Worm (Caenorhabditis elegans) whole organism, L4 larva: ENCODE results near the gene T16A9.5.

Source experiments
- Y105C5A.15 ChIP-seq: fragments of 200-800 bp; sonication (Bioruptor generic); IDR thresholded peaks from 2 replicates; pipeline ENCODE4 v1.3.6; 2022; ENCODE audit warnings: missing genetic modification characterization, missing compliant biosample characterization
- Y75B8A.6 ChIP-seq: fragments of 200-800 bp; sonication (Bioruptor generic); IDR thresholded peaks from 2 replicates; pipeline ENCODE4 v1.3.6; 2022; ENCODE audit warnings: missing genetic modification reagents, missing genetic modification characterization, missing compliant biosample characterization
- ZK546.5 ChIP-seq, 2 experiments: sonication (generic microtip); optimal IDR thresholded peaks; 2 replicates each; lab custom pipeline; 2017; ENCODE audit warnings: missing biosample characterization in 2 of 2, missing genetic modification characterization in 2 of 2
- aha-1 ChIP-seq: fragments of 150-350 bp; peaks from one replicate; lab custom pipeline; 2014; ENCODE audit warnings: missing biosample characterization, missing genetic modification characterization
- ama-1 ChIP-seq: fragments of 150-350 bp; optimal IDR thresholded peaks from 2 replicates; lab custom pipeline; 2014; ENCODE audit warnings: inconsistent platforms, mixed read lengths
- arid-1 ChIP-seq: fragments of 200-800 bp; sonication (Bioruptor generic); conservative IDR thresholded peaks from 2 replicates; pipeline ENCODE4 v1.3.6; 2022; ENCODE audit warnings: missing genetic modification reagents, missing genetic modification characterization, missing compliant biosample characterization
- ceh-20 ChIP-seq: fragments of 200-800 bp; sonication (Bioruptor generic); IDR thresholded peaks from 2 replicates; pipeline ENCODE4 v1.3.6; 2022; ENCODE audit warnings: missing genetic modification reagents, missing genetic modification characterization, missing compliant biosample characterization
- ceh-62 ChIP-seq: sonication (generic microtip); optimal IDR thresholded peaks from 2 replicates; lab custom pipeline; 2017; ENCODE audit warnings: missing biosample characterization, missing genetic modification characterization
- daf-16 ChIP-seq, 3 experiments: sonication (generic microtip); optimal IDR thresholded peaks; 2 replicates each; lab custom pipeline; 2016 to 2017; ENCODE audit warnings: missing genetic modification characterization in 3 of 3, missing genetic modification reagents in 3 of 3, mild to moderate bottlenecking in 2 of 3, missing compliant biosample characterization in 2 of 3, missing biosample characterization in 1 of 3, moderate library complexity in 1 of 3
- dmd-6 ChIP-seq: fragments of 200-800 bp; sonication (Bioruptor generic); IDR thresholded peaks from 2 replicates; pipeline ENCODE4 v1.3.6; 2022; ENCODE audit warnings: missing genetic modification reagents, missing genetic modification characterization, missing compliant biosample characterization
- dmd-9 ChIP-seq: fragments of 200-800 bp; sonication (Bioruptor generic); IDR thresholded peaks from 2 replicates; pipeline ENCODE4 v1.3.6; 2022; ENCODE audit warnings: missing genetic modification reagents, missing genetic modification characterization, missing compliant biosample characterization
- dpl-1 ChIP-seq: fragments of 150-350 bp; optimal IDR thresholded peaks from 2 replicates; lab custom pipeline; 2014; ENCODE audit warnings: missing biosample characterization, missing genetic modification reagents, missing genetic modification characterization
- duxl-1 ChIP-seq: sonication (generic microtip); optimal IDR thresholded peaks from 2 replicates; lab custom pipeline; 2016; ENCODE audit warnings: mild to moderate bottlenecking, missing genetic modification characterization, moderate library complexity, missing compliant biosample characterization; ENCODE audit not compliant: poor library complexity
- dve-1 ChIP-seq: sonication (generic microtip); optimal IDR thresholded peaks from 2 replicates; lab custom pipeline; 2017; ENCODE audit warnings: antibody characterized with exemption, mild to moderate bottlenecking, missing genetic modification characterization, missing compliant biosample characterization; ENCODE audit not compliant: insufficient read depth
- egl-27 ChIP-seq: sonication (generic microtip); optimal IDR thresholded peaks from 3 replicates; lab custom pipeline; 2017; ENCODE audit warnings: missing biosample characterization, missing genetic modification reagents, missing genetic modification characterization
- egl-43 ChIP-seq: fragments of 200-800 bp; sonication (Bioruptor generic); IDR thresholded peaks from 2 replicates; pipeline ENCODE4 v1.3.6; 2022; ENCODE audit warnings: missing genetic modification reagents, missing genetic modification characterization, missing compliant biosample characterization
- fkh-10 ChIP-seq: fragments of 150-350 bp; optimal IDR thresholded peaks from 2 replicates; lab custom pipeline; 2014; ENCODE audit warnings: missing biosample characterization, missing genetic modification reagents, missing genetic modification characterization
- hif-1 ChIP-seq, 2 experiments: sonication (generic microtip); optimal IDR thresholded peaks; 2 replicates each; lab custom pipeline; 2016 to 2017; ENCODE audit warnings: missing compliant biosample characterization in 2 of 2, missing genetic modification characterization in 2 of 2, missing genetic modification reagents in 2 of 2, missing genotype in 2 of 2, mild to moderate bottlenecking in 1 of 2
- hlh-11 ChIP-seq: fragments of 200-800 bp; sonication (Bioruptor generic); optimal IDR thresholded peaks from 2 replicates; lab custom pipeline; 2018; ENCODE audit warnings: mild to moderate bottlenecking, missing genetic modification characterization, missing compliant biosample characterization
- hmg-1.1 ChIP-seq: fragments of 200-800 bp; sonication (Bioruptor generic); IDR thresholded peaks from 2 replicates; pipeline ENCODE4 v1.3.6; 2022; ENCODE audit warnings: missing genetic modification reagents, missing genetic modification characterization, missing compliant biosample characterization
- jun-1 ChIP-seq: fragments of 150-350 bp; optimal IDR thresholded peaks from 2 replicates; lab custom pipeline; 2014; ENCODE audit warnings: missing biosample characterization, missing genetic modification reagents, missing genetic modification characterization
- lin-1 ChIP-seq: fragments of 200-800 bp; sonication (Bioruptor generic); IDR thresholded peaks from 2 replicates; pipeline ENCODE4 v1.3.6; 2022; ENCODE audit warnings: missing genetic modification reagents, missing genetic modification characterization, missing compliant biosample characterization
- lin-39 ChIP-seq: fragments of 150-350 bp; optimal IDR thresholded peaks from 2 replicates; lab custom pipeline; 2014; ENCODE audit warnings: missing biosample characterization, missing genetic modification reagents, missing genetic modification characterization
- lir-3 ChIP-seq: sonication (generic microtip); optimal IDR thresholded peaks from 2 replicates; lab custom pipeline; 2016; ENCODE audit warnings: mild to moderate bottlenecking, missing genetic modification characterization, missing compliant biosample characterization
- mdl-1 ChIP-seq, 2 experiments: fragments of 150-350 bp in 1 of 2; sonication (generic microtip) in 1 of 2; optimal IDR thresholded peaks; 2 replicates each; lab custom pipeline; 2014 to 2017; ENCODE audit warnings: missing biosample characterization in 2 of 2, missing genetic modification characterization in 2 of 2
- nhr-102 ChIP-seq: sonication (generic microtip); optimal IDR thresholded peaks from 2 replicates; lab custom pipeline; 2016; ENCODE audit warnings: mild to moderate bottlenecking, missing genetic modification characterization, moderate library complexity, missing compliant biosample characterization
- nhr-111 ChIP-seq: fragments of 200-800 bp; sonication (Bioruptor generic); optimal IDR thresholded peaks from 2 replicates; lab custom pipeline; 2018; ENCODE audit warnings: mild to moderate bottlenecking, missing genetic modification characterization, missing compliant biosample characterization
- nhr-28 ChIP-seq: fragments of 150-350 bp; optimal IDR thresholded peaks from 2 replicates; lab custom pipeline; 2014; ENCODE audit warnings: missing biosample characterization, missing genetic modification characterization
- nhr-76 ChIP-seq: fragments of 150-350 bp; optimal IDR thresholded peaks from 2 replicates; lab custom pipeline; 2014; ENCODE audit warnings: missing biosample characterization, missing genetic modification characterization
- pha-4 ChIP-seq, 2 experiments: fragments of 150-350 bp in 1 of 2; fragments of 200-800 bp in 1 of 2; sonication (Bioruptor generic) in 1 of 2; IDR thresholded peaks in 1 of 2; optimal IDR thresholded peaks in 1 of 2; 2 replicates each; pipeline versions ENCODE4 v1.3.6 to Lab custom; 2014 to 2022; ENCODE audit warnings: missing genetic modification characterization in 2 of 2, missing genetic modification reagents in 2 of 2, missing biosample characterization in 1 of 2, missing compliant biosample characterization in 1 of 2
- pqm-1 ChIP-seq: sonication (generic microtip); optimal IDR thresholded peaks from 2 replicates; lab custom pipeline; 2017; ENCODE audit warnings: missing biosample characterization, missing genetic modification characterization
- saeg-2 ChIP-seq: fragments of 200-800 bp; sonication (Bioruptor generic); IDR thresholded peaks from 2 replicates; pipeline ENCODE4 v1.3.6; 2022; ENCODE audit warnings: missing genetic modification reagents, missing genetic modification characterization, missing compliant biosample characterization
- snpc-4 ChIP-seq: fragments of 150-350 bp; optimal IDR thresholded peaks from 2 replicates; lab custom pipeline; 2014; ENCODE audit warnings: missing biosample characterization, missing genetic modification characterization
- spr-1 ChIP-seq: sonication (generic microtip); optimal IDR thresholded peaks from 2 replicates; lab custom pipeline; 2016; ENCODE audit warnings: mild to moderate bottlenecking, missing genetic modification characterization, missing compliant biosample characterization
- tag-97 ChIP-seq: fragments of 200-800 bp; sonication (Bioruptor generic); IDR thresholded peaks from 2 replicates; pipeline ENCODE4 v1.3.6; 2022; ENCODE audit warnings: missing genetic modification characterization, missing compliant biosample characterization
- unc-39 ChIP-seq: sonication (generic microtip); optimal IDR thresholded peaks from 2 replicates; lab custom pipeline; 2017; ENCODE audit warnings: missing biosample characterization, missing genetic modification characterization
- unc-62 ChIP-seq, 3 experiments: fragments of 150-350 bp in 1 of 3; sonication (generic microtip); optimal IDR thresholded peaks in 2 of 3; peaks in 1 of 3; 1 replicate in 1 of 3; 2 replicates in 2 of 3; lab custom pipeline; 2014 to 2017; ENCODE audit warnings: missing biosample characterization in 3 of 3, missing genetic modification characterization in 3 of 3, missing genetic modification reagents in 3 of 3, missing genotype in 1 of 3
- zfp-2 ChIP-seq: sonication (generic microtip); optimal IDR thresholded peaks from 2 replicates; lab custom pipeline; 2016; ENCODE audit warnings: mild to moderate bottlenecking, missing genetic modification characterization, missing compliant biosample characterization
- zip-11 ChIP-seq: fragments of 200-800 bp; sonication (Bioruptor generic); IDR thresholded peaks from 2 replicates; pipeline ENCODE4 v1.3.6; 2022; ENCODE audit warnings: missing genetic modification characterization, missing compliant biosample characterization
- zip-2 ChIP-seq: fragments of 150-350 bp; optimal IDR thresholded peaks from 2 replicates; lab custom pipeline; 2014; ENCODE audit warnings: missing biosample characterization, missing genetic modification characterization
- ztf-11 ChIP-seq: fragments of 150-350 bp; optimal IDR thresholded peaks from 2 replicates; lab custom pipeline; 2014; ENCODE audit warnings: missing biosample characterization, missing genetic modification characterization

T16A9.5 gene

DNA sequence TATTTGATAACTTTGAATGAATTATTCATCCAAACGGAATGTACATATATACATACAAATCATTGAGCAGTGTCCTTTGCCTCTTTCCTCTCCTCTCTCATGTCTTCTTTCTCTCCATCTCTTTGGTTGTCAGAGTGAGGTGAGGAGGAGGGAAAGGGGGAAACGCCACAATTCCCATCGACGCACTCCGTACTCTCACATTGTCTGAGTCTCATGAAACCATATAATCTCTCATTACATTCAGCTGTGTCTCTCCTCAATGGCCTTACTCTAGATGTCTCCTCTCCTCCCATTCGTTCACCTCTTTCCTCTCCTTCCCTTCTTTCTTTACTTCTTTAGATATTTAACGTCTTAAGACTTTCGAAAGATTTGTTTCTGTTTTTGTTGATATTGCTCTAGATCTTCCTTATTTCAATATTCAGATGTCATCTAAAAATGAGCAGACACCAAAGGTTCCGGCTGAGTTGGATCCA lies 37.3 kb downstream of the T16A9.5 start, which contains the start of gene ceh-74:
Gene ceh-74, plus strand, starts transcription at position 423 of the 473 bp plus-strand sequence.
- TF ChIP-seq pqm-1 (tag; lab: Kevin White, UChicago) (no peak), snpc-4 (tag; lab: Kevin White, UChicago) (no peak), aha-1 (tag; lab: Kevin White, UChicago) (peak; percentile 93), egl-43 (GFP tag; lab: Robert Waterston, UW) (no peak), dpl-1 (peak; percentile 10), nhr-111 (GFP tag; lab: Kevin White, UChicago) (no peak), mdl-1 (tag; optimal IDR thresholded peaks at IDR 0.05; lab: Kevin White, UChicago) (no peak), dmd-9 (GFP tag; lab: Robert Waterston, UW) (no peak), egl-27 (tag; lab: Kevin White, UChicago) (no peak), lin-1 (no peak), lir-3 (tag; lab: Kevin White, UChicago) (no peak), pha-4 (GFP tag; IDR thresholded peaks at IDR 0.05; lab: Robert Waterston, UW) (no peak), pha-4 (tag; optimal IDR thresholded peaks at IDR 0.05; lab: Kevin White, UChicago) (no peak), jun-1 (tag; lab: Kevin White, UChicago) (no peak), Y105C5A.15 (GFP tag; lab: Robert Waterston, UW) (no peak), ceh-20 (GFP tag; lab: Robert Waterston, UW) (no peak), arid-1 (no peak), duxl-1 (tag; lab: Kevin White, UChicago) (no peak), zip-11 (GFP tag; lab: Robert Waterston, UW) (no peak), hlh-11 (peak; percentile 9), Y75B8A.6 (GFP tag; lab: Robert Waterston, UW) (no peak), nhr-76 (tag; lab: Kevin White, UChicago) (no peak), ceh-62 (tag; lab: Kevin White, UChicago) (no peak), zfp-2 (tag; lab: Kevin White, UChicago) (no peak), unc-39 (tag; lab: Kevin White, UChicago) (no peak), saeg-2 (GFP tag; lab: Robert Waterston, UW) (no peak), hif-1 (tag; optimal IDR thresholded peaks at IDR 0.05; lab: Kevin White, UChicago) (no peak), ztf-11 (tag; lab: Kevin White, UChicago) (no peak), zip-2 (no peak), ZK546.5 (tag; optimal IDR thresholded peaks at IDR 0.05; lab: Kevin White, UChicago) (no peak), spr-1 (tag; lab: Kevin White, UChicago) (no peak), hmg-1.1 (GFP tag; lab: Robert Waterston, UW) (peak; percentile 57), lin-39 (tag; lab: Kevin White, UChicago) (no peak), tag-97 (no peak)

DNA sequence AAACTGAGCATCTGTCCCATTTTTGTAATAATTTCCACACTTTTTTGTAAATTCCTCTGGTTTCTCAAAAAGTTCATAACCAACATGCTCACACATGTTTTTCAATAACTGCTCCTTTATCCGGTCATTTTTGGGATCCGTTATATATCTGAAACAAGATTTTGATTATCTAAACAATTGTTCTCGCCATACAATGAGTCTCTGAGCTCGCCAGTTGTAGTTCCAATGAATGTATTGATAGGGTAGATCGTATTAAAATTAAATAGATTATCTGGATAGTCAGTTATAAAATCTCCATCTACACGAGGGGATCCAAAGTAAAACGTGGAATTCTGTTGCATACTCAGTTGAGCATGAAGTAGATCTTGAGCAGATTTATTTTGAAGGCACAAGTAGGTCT lies 38.4 kb downstream of the T16A9.5 start:
- TF ChIP-seq fkh-10 (GFP tag; lab: Kevin White, UChicago) (no peak), unc-62 (GFP tag; optimal IDR thresholded peaks at IDR 0.05 in 1 of 2; lab: Kevin White, UChicago) (peak in 1 of 2 experiments; percentile 92), unc-62 (tag; optimal IDR thresholded peaks at IDR 0.05; lab: Kevin White, UChicago) (no peak)

DNA sequence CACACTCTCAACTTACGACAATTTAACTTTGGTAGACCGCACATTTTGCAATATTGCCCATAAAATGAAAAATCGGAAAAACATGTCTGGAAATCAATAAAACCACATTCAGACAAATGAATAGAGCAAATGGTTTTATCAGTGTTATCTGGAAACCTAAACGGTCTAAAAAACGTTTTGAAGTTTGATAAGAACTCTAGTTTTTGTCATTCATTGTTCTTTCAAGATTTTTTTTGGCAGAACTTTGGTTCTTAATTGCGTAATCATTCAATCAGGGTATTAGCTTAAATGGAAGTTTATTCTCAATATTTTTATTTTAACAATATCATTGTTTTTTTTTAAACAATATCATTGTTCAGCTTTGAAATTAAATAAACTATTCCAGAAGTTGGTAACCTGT lies 39.8 kb downstream of the T16A9.5 start, which contains the start of gene cest-2.2:
Gene cest-2.2, minus strand, starts transcription at position 140 of the 400 bp plus-strand sequence.
- TF ChIP-seq daf-16 (GFP tag; optimal IDR thresholded peaks at IDR 0.05; lab: Kevin White, UChicago) = no peak
- peak; percentile 62 for TF ChIP-seq daf-16 (tag; optimal IDR thresholded peaks at IDR 0.05; lab: Kevin White, UChicago)
- peak; percentile 36 for TF ChIP-seq dve-1 (tag; lab: Kevin White, UChicago)
- TF ChIP-seq nhr-102 = no peak
- TF ChIP-seq ama-1 (lab: Kevin White, UChicago) = no peak
- peak; percentile 27 for TF ChIP-seq pqm-1 (tag; lab: Kevin White, UChicago)
- TF ChIP-seq aha-1 (tag; lab: Kevin White, UChicago) = peak; percentile 55
- TF ChIP-seq nhr-28 (tag; lab: Kevin White, UChicago) = peak; percentile 51
- TF ChIP-seq dmd-6 (GFP tag; lab: Robert Waterston, UW) = 0 out of 2 replicates have a peak, but pooled peaks have one; percentile 14
- TF ChIP-seq, all 104 proteins: peak for 6
